Fruit fly (Drosophila melanogaster): ENCODE results near the gene gro.

dm6 chr3R:26030562-26030961 is 11.0 kb upstream of the gro start:
- TF ChIP-seq ttk (optimal IDR thresholded peaks at IDR 0.05) (no peak), h (optimal IDR thresholded peaks at IDR 0.05) (no peak)

Measured in Kc167 (cell line).